Fruit fly (Drosophila melanogaster): ENCODE data around the gene drn.

DNA sequence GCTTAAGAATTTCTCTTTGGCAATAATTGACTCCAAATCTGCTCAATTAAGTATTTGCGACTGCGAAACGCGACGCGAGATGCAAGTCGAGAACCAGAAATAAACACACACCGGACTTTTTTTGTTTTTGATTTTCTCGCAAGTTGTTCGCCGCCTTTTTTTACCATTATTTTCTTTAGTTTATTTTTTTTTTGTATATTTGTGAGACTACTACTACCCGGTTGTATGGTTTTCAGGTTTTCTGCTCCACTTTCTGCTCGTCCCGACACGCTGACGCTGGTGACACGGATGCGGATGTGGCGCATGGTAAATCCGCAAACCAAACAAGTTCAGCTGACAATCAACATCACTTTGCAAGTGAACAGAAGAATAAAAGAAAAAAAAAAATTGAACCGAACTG lies 41.0 kb downstream of the drn start:
- no peak for TF ChIP-seq Vsx2 (GFP tag; optimal IDR thresholded peaks at IDR 0.05; ENCODE audit: partially characterized antibody)
- no peak for TF ChIP-seq brk (GFP tag; optimal IDR thresholded peaks at IDR 0.05)
- TF ChIP-seq dl (GFP tag; optimal IDR thresholded peaks at IDR 0.05; ENCODE audit: insufficient read depth in 1 of 2, partially characterized antibody in 2 of 2): no peak

Measured in whole organism, wandering third instar larva.